Worm (Caenorhabditis elegans) whole organism, mixed stage, embryonic: ENCODE measurements around the gene ZK455.5.

Experiments
- elt-3 ChIP-seq: fragments of 150-350 bp; optimal IDR thresholded peaks from 2 replicates; lab custom pipeline; 2014; ENCODE audit warnings: missing biosample characterization, missing genetic modification characterization
- lin-13 ChIP-seq: fragments of 150-350 bp; optimal IDR thresholded peaks from 2 replicates; lab custom pipeline; 2014; ENCODE audit warnings: missing biosample characterization, missing genetic modification characterization
- mab-5 ChIP-seq: fragments of 150-350 bp; optimal IDR thresholded peaks from 2 replicates; lab custom pipeline; 2014; ENCODE audit warnings: missing biosample characterization, missing genetic modification characterization
- nhr-12 ChIP-seq: fragments of 150-350 bp; optimal IDR thresholded peaks from 2 replicates; lab custom pipeline; 2014; ENCODE audit warnings: missing biosample characterization, missing genetic modification characterization
- nhr-237 ChIP-seq: fragments of 150-350 bp; optimal IDR thresholded peaks from 2 replicates; lab custom pipeline; 2014; ENCODE audit warnings: missing biosample characterization, missing genetic modification characterization
- nhr-28 ChIP-seq: fragments of 150-350 bp; optimal IDR thresholded peaks from 2 replicates; lab custom pipeline; 2014; ENCODE audit warnings: missing biosample characterization, missing genetic modification characterization
- nhr-76 ChIP-seq: sonication (generic microtip); optimal IDR thresholded peaks from 2 replicates; lab custom pipeline; 2017; ENCODE audit warnings: missing biosample characterization, missing genetic modification characterization
- pha-4 ChIP-seq: fragments of 150-350 bp; optimal IDR thresholded peaks from 2 replicates; lab custom pipeline; 2018; ENCODE audit warnings: missing biosample characterization, missing genetic modification reagents, missing genetic modification characterization
- snpc-4 ChIP-seq: fragments of 150-350 bp; optimal IDR thresholded peaks from 2 replicates; lab custom pipeline; 2014; ENCODE audit warnings: missing biosample characterization, missing genetic modification characterization
- sptf-1 ChIP-seq: sonication (generic microtip); optimal IDR thresholded peaks from 2 replicates; lab custom pipeline; 2017; ENCODE audit warnings: mild to moderate bottlenecking, missing genetic modification characterization, moderate library complexity, missing compliant biosample characterization
- unc-62 ChIP-seq: fragments of 150-350 bp; optimal IDR thresholded peaks from 2 replicates; lab custom pipeline; 2014; ENCODE audit warnings: missing biosample characterization, missing genetic modification reagents, missing genetic modification characterization
- ztf-11 ChIP-seq: fragments of 150-350 bp; optimal IDR thresholded peaks from 2 replicates; lab custom pipeline; 2014; ENCODE audit warnings: missing biosample characterization, missing genetic modification characterization

DNA sequence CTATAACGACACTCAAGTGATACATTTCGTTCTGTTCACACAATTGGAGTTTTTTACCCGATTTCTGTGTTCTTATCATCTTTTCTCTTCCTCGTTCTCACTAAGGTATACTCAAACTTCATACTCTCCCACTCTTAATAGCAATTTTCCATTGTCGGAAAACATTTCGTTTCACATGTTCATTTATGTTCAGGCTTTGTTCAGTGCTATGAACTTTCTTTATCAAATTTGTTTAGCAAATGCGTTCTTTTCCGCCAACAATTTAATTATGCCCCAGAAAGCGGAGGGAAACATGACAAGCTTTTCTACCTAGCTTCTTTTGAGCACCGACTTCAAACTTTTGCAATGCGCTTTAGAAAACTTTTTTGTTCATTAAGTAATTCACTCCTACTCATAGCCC, 18.7 kb upstream of the ZK455.5 start:
- TF ChIP-seq unc-62 (GFP tag; lab: Kevin White, UChicago), result no peak
- TF ChIP-seq pha-4 (tag; lab: Kevin White, UChicago), result no peak
- no peak for TF ChIP-seq elt-3 (tag; lab: Kevin White, UChicago)
- TF ChIP-seq nhr-12 (tag; lab: Kevin White, UChicago), result no peak
- TF ChIP-seq lin-13 (tag; lab: Kevin White, UChicago), result no peak
- TF ChIP-seq nhr-76 (tag; lab: Kevin White, UChicago), result no peak
- TF ChIP-seq ztf-11 (tag; lab: Kevin White, UChicago), result no peak
- no peak for TF ChIP-seq nhr-28 (tag; lab: Kevin White, UChicago)
- no peak for TF ChIP-seq snpc-4
- TF ChIP-seq nhr-237 (tag; lab: Kevin White, UChicago), result no peak
- no peak for TF ChIP-seq mab-5 (tag; lab: Kevin White, UChicago)
- TF ChIP-seq sptf-1, result no peak
